Fruit fly (Drosophila melanogaster) whole organism, embryonic: ENCODE measurements around the gene CG17768.

Experiments used
- Bgb ChIP-seq: fragments of 200-800 bp; sonication (Bioruptor generic); IDR thresholded peaks from 2 replicates; pipeline ENCODE4 v1.3.6; 2022; ENCODE audit warnings: missing biosample characterization, missing genetic modification characterization; ENCODE audit not compliant: partially characterized antibody
- C15 ChIP-seq: fragments of 200-800 bp; sonication (Bioruptor generic); IDR thresholded peaks from 3 replicates; pipeline ENCODE4 v1.3.6; 2022; ENCODE audit warnings: missing biosample characterization, missing genetic modification characterization
- CG10654 ChIP-seq: fragments of 200-800 bp; sonication (Bioruptor generic); optimal IDR thresholded peaks from 2 replicates; lab custom pipeline; 2016; ENCODE audit warnings: missing biosample characterization, missing genetic modification characterization
- CG10959 ChIP-seq: fragments of 200-800 bp; sonication (Bioruptor generic); IDR thresholded peaks from 2 replicates; pipeline ENCODE4 v1.3.6; 2022; ENCODE audit warnings: missing biosample characterization, missing genetic modification characterization
- CG11723 ChIP-seq: fragments of 200-800 bp; sonication (Bioruptor generic); optimal IDR thresholded peaks from 2 replicates; lab custom pipeline; 2017; ENCODE audit warnings: missing biosample characterization, mild to moderate bottlenecking, missing genetic modification characterization
- CG12071 ChIP-seq: fragments of 200-800 bp; sonication (Bioruptor generic); optimal IDR thresholded peaks from 3 replicates; lab custom pipeline; 2018; ENCODE audit warnings: missing biosample characterization, mild to moderate bottlenecking, missing genetic modification characterization
- CG12155 ChIP-seq: fragments of 200-800 bp; sonication (Bioruptor generic); optimal IDR thresholded peaks from 3 replicates; lab custom pipeline; 2016; ENCODE audit warnings: missing biosample characterization, missing genetic modification characterization
- CG13287 ChIP-seq: fragments of 200-800 bp; sonication (Bioruptor generic); IDR thresholded peaks from 2 replicates; pipeline ENCODE4 v1.3.6; 2022; ENCODE audit warnings: missing biosample characterization, missing genetic modification characterization; ENCODE audit not compliant: partially characterized antibody
- CG13775 ChIP-seq: fragments of 200-800 bp; sonication (Bioruptor generic); optimal IDR thresholded peaks from 3 replicates; lab custom pipeline; 2017; ENCODE audit warnings: missing biosample characterization, mild to moderate bottlenecking, missing genetic modification characterization
- CG17186 ChIP-seq: fragments of 200-800 bp; sonication (Bioruptor generic); optimal IDR thresholded peaks from 3 replicates; lab custom pipeline; 2017; ENCODE audit warnings: missing biosample characterization, missing genetic modification reagents, missing genetic modification characterization
- CG2678 ChIP-seq: fragments of 200-800 bp; sonication (Bioruptor generic); optimal IDR thresholded peaks from 3 replicates; lab custom pipeline; 2019; ENCODE audit warnings: missing biosample characterization, mild to moderate bottlenecking, missing genetic modification characterization, moderate library complexity
- CG4424 ChIP-seq: fragments of 200-800 bp; sonication (Bioruptor generic); optimal IDR thresholded peaks from 3 replicates; lab custom pipeline; 2016; ENCODE audit warnings: missing biosample characterization, missing genetic modification characterization
- CG6254 ChIP-seq: fragments of 200-800 bp; sonication (Bioruptor generic); optimal IDR thresholded peaks from 3 replicates; lab custom pipeline; 2017; ENCODE audit warnings: mild to moderate bottlenecking, missing biosample characterization, missing genetic modification reagents, missing genetic modification characterization
- CG7372 ChIP-seq: fragments of 200-800 bp; sonication (Bioruptor generic); IDR thresholded peaks from 2 replicates; pipeline ENCODE4 v1.3.6; 2022; ENCODE audit warnings: missing biosample characterization, missing genetic modification characterization
- CG8765 ChIP-seq: fragments of 200-800 bp; sonication (Bioruptor generic); IDR thresholded peaks from 2 replicates; pipeline ENCODE4 v1.3.6; 2022; ENCODE audit warnings: missing biosample characterization, missing genetic modification characterization
- CG9437 ChIP-seq: fragments of 200-800 bp; sonication (Bioruptor generic); optimal IDR thresholded peaks from 2 replicates; lab custom pipeline; 2018; ENCODE audit warnings: missing biosample characterization, mild to moderate bottlenecking, missing genetic modification characterization
- CG9817 ChIP-seq: fragments of 200-800 bp; sonication (Bioruptor generic); optimal IDR thresholded peaks from 2 replicates; lab custom pipeline; 2018; ENCODE audit warnings: missing biosample characterization, mild to moderate bottlenecking, missing genetic modification characterization, moderate library complexity
- CG9932 ChIP-seq: fragments of 200-800 bp; sonication (Bioruptor generic); IDR thresholded peaks from 2 replicates; pipeline ENCODE4 v1.3.6; 2022; ENCODE audit warnings: missing biosample characterization, missing genetic modification characterization
- Dbx ChIP-seq: fragments of 200-800 bp; sonication (Bioruptor generic); IDR thresholded peaks from 3 replicates; pipeline ENCODE4 v1.3.6; 2022; ENCODE audit warnings: missing biosample characterization, missing genetic modification characterization
- Dek ChIP-seq: fragments of 200-800 bp; sonication (Bioruptor generic); optimal IDR thresholded peaks from 3 replicates; lab custom pipeline; 2019; ENCODE audit warnings: missing biosample characterization, mild to moderate bottlenecking, missing genetic modification characterization, moderate library complexity
- Dll ChIP-seq: fragments of 200-800 bp; sonication (Bioruptor generic); IDR thresholded peaks from 4 replicates; pipeline ENCODE4 v1.3.6; 2022; ENCODE audit warnings: missing biosample characterization, missing genetic modification characterization; ENCODE audit not compliant: partially characterized antibody
- Elba2 ChIP-seq: fragments of 200-800 bp; sonication (Bioruptor generic); optimal IDR thresholded peaks from 3 replicates; lab custom pipeline; 2016; ENCODE audit warnings: missing biosample characterization, missing genetic modification characterization
- HLH4C ChIP-seq: fragments of 200-800 bp; sonication (Bioruptor generic); IDR thresholded peaks from 3 replicates; pipeline ENCODE4 v1.3.6; 2022; ENCODE audit warnings: missing biosample characterization, missing genetic modification characterization; ENCODE audit not compliant: partially characterized antibody
- Hand ChIP-seq: fragments of 200-800 bp; sonication (Bioruptor generic); optimal IDR thresholded peaks from 2 replicates; lab custom pipeline; 2017; ENCODE audit warnings: mild to moderate bottlenecking, missing biosample characterization, missing genetic modification reagents, missing genetic modification characterization
- Hey ChIP-seq: fragments of 200-800 bp; sonication (Bioruptor generic); optimal IDR thresholded peaks from 3 replicates; lab custom pipeline; 2018; ENCODE audit warnings: missing biosample characterization, mild to moderate bottlenecking, missing genetic modification characterization
- Hmr ChIP-seq: fragments of 200-800 bp; sonication (Bioruptor generic); optimal IDR thresholded peaks from 3 replicates; lab custom pipeline; 2017; ENCODE audit warnings: mild to moderate bottlenecking, missing biosample characterization, missing genetic modification reagents, missing genetic modification characterization
- Mrtf ChIP-seq: fragments of 200-800 bp; sonication (Bioruptor generic); IDR thresholded peaks from 3 replicates; pipeline ENCODE4 v1.3.6; 2022; ENCODE audit warnings: missing biosample characterization, missing genetic modification characterization
- Ravus ChIP-seq: fragments of 200-800 bp; sonication (Bioruptor generic); IDR thresholded peaks from 2 replicates; pipeline ENCODE4 v1.3.6; 2022; ENCODE audit warnings: missing biosample characterization, missing genetic modification characterization
- Taf1 ChIP-seq: fragments of 200-800 bp; sonication (Bioruptor generic); IDR thresholded peaks from 2 replicates; pipeline ENCODE4 v1.3.6; 2022; ENCODE audit warnings: missing biosample characterization, missing genetic modification characterization
- Usf ChIP-seq: fragments of 200-800 bp; sonication (Bioruptor generic); optimal IDR thresholded peaks from 2 replicates; lab custom pipeline; 2017; ENCODE audit warnings: missing genotype, missing biosample characterization, missing genetic modification characterization
- Xrp1 ChIP-seq: fragments of 200-800 bp; sonication (Bioruptor generic); IDR thresholded peaks from 2 replicates; pipeline ENCODE4 v1.3.6; 2022; ENCODE audit warnings: missing biosample characterization, missing genetic modification characterization
- ato ChIP-seq: fragments of 200-800 bp; sonication (Bioruptor generic); IDR thresholded peaks from 2 replicates; pipeline ENCODE4 v1.3.6; 2022; ENCODE audit warnings: missing biosample characterization, missing genetic modification characterization; ENCODE audit not compliant: partially characterized antibody
- cg ChIP-seq: fragments of 200-800 bp; sonication (Bioruptor generic); optimal IDR thresholded peaks from 3 replicates; lab custom pipeline; 2019; ENCODE audit warnings: missing biosample characterization, mild to moderate bottlenecking, missing genetic modification characterization, moderate library complexity
- corto ChIP-seq: fragments of 200-800 bp; sonication (Bioruptor generic); optimal IDR thresholded peaks from 2 replicates; lab custom pipeline; 2016; ENCODE audit warnings: missing biosample characterization, mild to moderate bottlenecking, missing genetic modification characterization, moderate library complexity
- croc ChIP-seq: fragments of 200-800 bp; sonication (Bioruptor generic); conservative IDR thresholded peaks from 3 replicates; pipeline ENCODE4 v1.3.6; 2022; ENCODE audit warnings: missing biosample characterization, missing genetic modification characterization
- crol ChIP-seq: fragments of 200-800 bp; sonication (Bioruptor generic); IDR thresholded peaks from 2 replicates; pipeline ENCODE4 v1.3.6; 2022; ENCODE audit warnings: missing biosample characterization, missing genetic modification characterization
- ems ChIP-seq: fragments of 200-800 bp; sonication (Bioruptor generic); optimal IDR thresholded peaks from 3 replicates; lab custom pipeline; 2016; ENCODE audit warnings: missing biosample characterization, missing genetic modification characterization
- gsb ChIP-seq: fragments of 200-800 bp; sonication (Bioruptor generic); IDR thresholded peaks from 2 replicates; pipeline ENCODE4 v1.3.6; 2022; ENCODE audit warnings: missing biosample characterization, missing genetic modification characterization
- h ChIP-seq: fragments of >200 bp; optimal IDR thresholded peaks from 2 replicates; lab custom pipeline; 2017
- hth ChIP-seq: fragments of >200 bp; optimal IDR thresholded peaks from 2 replicates; lab custom pipeline; 2017; ENCODE audit warnings: inconsistent platforms
- jumu ChIP-seq: fragments of 200-800 bp; sonication (Bioruptor generic); optimal IDR thresholded peaks from 3 replicates; lab custom pipeline; 2016; ENCODE audit warnings: missing biosample characterization, missing genetic modification characterization
- maf-S ChIP-seq: fragments of 200-800 bp; sonication (Bioruptor generic); optimal IDR thresholded peaks from 2 replicates; lab custom pipeline; 2016; ENCODE audit warnings: missing biosample characterization, missing genetic modification characterization
- nau ChIP-seq: fragments of 200-800 bp; sonication (Bioruptor generic); optimal IDR thresholded peaks from 3 replicates; lab custom pipeline; 2017; ENCODE audit warnings: missing biosample characterization, mild to moderate bottlenecking, missing genetic modification characterization, missing genetic modification reagents
- nom ChIP-seq: fragments of 200-800 bp; sonication (Bioruptor generic); optimal IDR thresholded peaks from 2 replicates; lab custom pipeline; 2017; ENCODE audit warnings: missing biosample characterization, missing genetic modification characterization, mild to moderate bottlenecking, moderate library complexity, missing genetic modification reagents
- oc ChIP-seq: fragments of 200-800 bp; sonication (Bioruptor generic); optimal IDR thresholded peaks from 2 replicates; lab custom pipeline; 2018; ENCODE audit warnings: missing biosample characterization, mild to moderate bottlenecking, missing genetic modification characterization, moderate library complexity
- repo ChIP-seq: fragments of 200-800 bp; sonication (Bioruptor generic); optimal IDR thresholded peaks from 2 replicates; lab custom pipeline; 2016; ENCODE audit warnings: missing biosample characterization, missing genetic modification characterization
- schlank ChIP-seq: fragments of 200-800 bp; sonication (Bioruptor generic); optimal IDR thresholded peaks from 2 replicates; lab custom pipeline; 2018; ENCODE audit warnings: missing biosample characterization, mild to moderate bottlenecking, missing genetic modification characterization
- sens-2 ChIP-seq: fragments of 200-800 bp; sonication (Bioruptor generic); IDR thresholded peaks from 2 replicates; pipeline ENCODE4 v1.3.6; 2022; ENCODE audit warnings: missing biosample characterization, missing genetic modification characterization
- sisA ChIP-seq: fragments of 200-800 bp; sonication (Bioruptor generic); IDR thresholded peaks from 2 replicates; pipeline ENCODE4 v1.3.6; 2022; ENCODE audit warnings: missing biosample characterization, missing genetic modification characterization
- sr ChIP-seq: fragments of 200-800 bp; sonication (Bioruptor generic); IDR thresholded peaks from 3 replicates; pipeline ENCODE4 v1.3.6; 2022; ENCODE audit warnings: missing biosample characterization, missing genetic modification characterization
- zfh1 ChIP-seq: fragments of 200-800 bp; sonication (Bioruptor generic); IDR thresholded peaks from 3 replicates; pipeline ENCODE4 v1.3.6; 2022; ENCODE audit warnings: missing biosample characterization, missing genetic modification characterization

Gene CG17768

dm6 chr2L:10381890-10382450, 23.0 kb downstream of the CG17768 start, which contains the start of gene CG5096 (continued):
- TF ChIP-seq ems (GFP tag; lab: Kevin White, UChicago) (peak; percentile 81), Usf (peak; percentile 49), schlank (peak; percentile 84), ato (GFP tag; lab: Robert Waterston, UW) (no peak), Dek (peak; percentile 94), croc (GFP tag; lab: Robert Waterston, UW) (no peak), nom (GFP tag; lab: Kevin White, UChicago) (no peak), CG4424 (peak; percentile 74), hth (lab: Kevin White, UChicago) (no peak), CG6254 (peak; percentile 60), CG7372 (peak; percentile 81), CG2678 (peak; percentile 97), CG11723 (GFP tag; lab: Kevin White, UChicago) (peak; percentile 70), Hand (GFP tag; lab: Kevin White, UChicago) (peak; percentile 89), CG12071 (no peak), CG9932 (GFP tag; lab: Robert Waterston, UW) (peak; percentile 81), cg (no peak), corto (GFP tag; lab: Kevin White, UChicago) (peak; percentile 27), CG9437 (GFP tag; lab: Kevin White, UChicago) (peak; percentile 73), Bgb (GFP tag; lab: Robert Waterston, UW) (no peak), CG8765 (GFP tag; lab: Robert Waterston, UW) (no peak; the same call in 1 of the 2 replicates), CG13775 (GFP tag; lab: Kevin White, UChicago) (peak; percentile 70), nau (GFP tag; lab: Kevin White, UChicago) (peak; percentile 84), Dll (GFP tag; lab: Robert Waterston, UW) (no peak), sens-2 (no peak), CG10959 (GFP tag; lab: Robert Waterston, UW) (peak; percentile 51; the same call in 1 of the 2 replicates), Elba2 (GFP tag; lab: Kevin White, UChicago) (no peak), jumu (GFP tag; lab: Kevin White, UChicago) (peak; percentile 53), Taf1 (GFP tag; lab: Robert Waterston, UW) (peak; percentile 82), Xrp1 (GFP tag; lab: Robert Waterston, UW) (peak; percentile 89), Ravus (peak; percentile 60), Mrtf (GFP tag; lab: Robert Waterston, UW) (no peak; the same call in 2 of the 3 replicates), h (lab: Kevin White, UChicago) (no peak), CG9817 (tag; lab: Kevin White, UChicago) (peak; percentile 85), oc (tag; lab: Kevin White, UChicago) (no peak), CG13287 (GFP tag; lab: Robert Waterston, UW) (no peak), C15 (peak; percentile 72; the same call in 1 of the 3 replicates), maf-S (peak; percentile 67), CG10654 (peak; percentile 67), repo (GFP tag; lab: Kevin White, UChicago) (peak; percentile 39), CG17186 (GFP tag; lab: Kevin White, UChicago) (no peak), Dbx (GFP tag; lab: Robert Waterston, UW) (peak; percentile 94), crol (GFP tag; lab: Robert Waterston, UW) (no peak), gsb (GFP tag; lab: Robert Waterston, UW) (peak; percentile 84), HLH4C (no peak), CG12155 (GFP tag; lab: Kevin White, UChicago) (peak; percentile 82), sisA (GFP tag; lab: Robert Waterston, UW) (peak; percentile 72; the same call in 1 of the 2 replicates), zfh1 (peak; percentile 87), Hmr (GFP tag; lab: Kevin White, UChicago) (peak; percentile 94), sr (GFP tag; lab: Robert Waterston, UW) (no peak; the same call in 2 of the 3 replicates), Hey (tag; lab: Kevin White, UChicago) (no peak)
